Worm (Caenorhabditis elegans) whole organism, L3 larva: Measurements from ENCODE around the gene F49E11.2.

ENCODE experiments used
- daf-12 ChIP-seq: fragments of 150-350 bp; optimal IDR thresholded peaks from 2 replicates; lab custom pipeline; 2014; ENCODE audit warnings: missing biosample characterization, missing genetic modification reagents, missing genetic modification characterization
- pha-4 ChIP-seq: fragments of 150-350 bp; optimal IDR thresholded peaks from 2 replicates; lab custom pipeline; 2014; ENCODE audit warnings: missing biosample characterization, missing genetic modification reagents, missing genetic modification characterization

DNA sequence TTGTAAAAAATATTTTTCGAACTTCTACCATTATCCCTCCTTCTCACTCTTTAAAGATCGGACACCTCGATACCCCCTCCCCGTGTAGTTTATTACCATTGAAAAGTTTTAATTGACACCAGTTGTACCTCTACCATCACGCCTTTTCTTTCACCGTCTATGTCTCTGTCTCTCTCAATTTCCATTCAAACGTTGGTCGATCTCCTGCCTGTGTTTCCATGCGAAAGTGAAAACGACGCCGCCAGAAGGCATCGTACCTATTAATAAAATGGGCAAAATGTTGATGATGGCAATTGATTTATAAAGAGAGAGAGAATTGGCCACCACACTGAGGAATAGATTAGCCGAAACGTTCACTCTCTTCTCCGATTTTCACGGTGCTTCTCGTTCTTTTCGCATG is 25.6 kb downstream of the F49E11.2 start:
- no peak for TF ChIP-seq pha-4 (tag; lab: Kevin White, UChicago)
- TF ChIP-seq daf-12, result no peak
